Worm (Caenorhabditis elegans): ENCODE data around the gene F49C12.6.

DNA sequence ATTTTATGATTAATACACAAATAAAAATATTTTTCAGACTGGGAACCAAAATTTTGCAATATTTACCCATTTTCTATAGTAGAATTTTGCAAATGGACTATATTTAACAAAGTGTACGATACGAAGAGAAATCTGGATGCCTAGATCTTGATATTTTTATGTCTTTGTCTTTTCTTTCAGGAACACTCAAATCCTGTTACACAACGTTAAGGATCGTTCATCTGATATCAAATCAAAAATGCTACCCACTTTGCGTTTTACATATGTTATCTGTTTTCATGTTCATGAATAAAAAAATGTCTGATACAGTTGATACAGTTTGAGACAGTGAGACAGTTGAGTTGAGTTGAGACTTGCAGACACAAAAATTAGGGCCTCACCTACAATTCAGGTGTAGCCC, 12.6 kb downstream of the F49C12.6 start, which contains the start of gene F49C12.1:
- TF ChIP-seq flt-1 (GFP tag; IDR thresholded peaks at IDR 0.05) (no peak), T22C8.4 (GFP tag; IDR thresholded peaks at IDR 0.05) (no peak), ztf-23 (GFP tag; IDR thresholded peaks at IDR 0.05) (no peak), ref-1 (GFP tag; conservative IDR thresholded peaks at IDR 0.05) (no peak), tab-1 (GFP tag; IDR thresholded peaks at IDR 0.05) (no peak), klf-2 (GFP tag; conservative IDR thresholded peaks at IDR 0.05) (no peak), cog-1 (tag; optimal IDR thresholded peaks at IDR 0.05) (no peak)
